Worm (Caenorhabditis elegans) whole organism, L3 larva: ENCODE measurements around the gene W03F9.4.

Experiments used
- R02D3.7 ChIP-seq: fragments of 150-350 bp; optimal IDR thresholded peaks from 2 replicates; lab custom pipeline; 2014; ENCODE audit warnings: missing biosample characterization, missing genetic modification characterization
- ama-1 ChIP-seq: fragments of 150-350 bp; optimal IDR thresholded peaks from 2 replicates; lab custom pipeline; 2018
- ceh-82 ChIP-seq: fragments of 150-350 bp; optimal IDR thresholded peaks from 2 replicates; lab custom pipeline; 2014; ENCODE audit warnings: missing biosample characterization, missing genetic modification characterization
- elt-2 ChIP-seq: sonication (generic microtip); optimal IDR thresholded peaks from 2 replicates; lab custom pipeline; 2016; ENCODE audit warnings: missing genetic modification reagents, mild to moderate bottlenecking, missing genetic modification characterization, missing compliant biosample characterization
- elt-3 ChIP-seq, 3 experiments: fragments of 150-350 bp in 1 of 3; sonication (generic microtip) in 2 of 3; optimal IDR thresholded peaks; 2 replicates in 2 of 3; 4 replicates in 1 of 3; lab custom pipeline; 2014 to 2017; ENCODE audit warnings: missing biosample characterization in 3 of 3, missing genetic modification characterization in 3 of 3
- nhr-43 ChIP-seq: sonication (generic microtip); optimal IDR thresholded peaks from 2 replicates; lab custom pipeline; 2016; ENCODE audit warnings: mild to moderate bottlenecking, missing genetic modification characterization, missing compliant biosample characterization; ENCODE audit not compliant: poor library complexity, severe bottlenecking
- nhr-67 ChIP-seq: fragments of 150-350 bp; optimal IDR thresholded peaks from 2 replicates; lab custom pipeline; 2014; ENCODE audit warnings: missing biosample characterization, missing genetic modification characterization
- nhr-77 ChIP-seq: fragments of 150-350 bp; optimal IDR thresholded peaks from 2 replicates; lab custom pipeline; 2014; ENCODE audit warnings: missing biosample characterization, missing genetic modification characterization
- unc-39 ChIP-seq: sonication (generic microtip); optimal IDR thresholded peaks from 4 replicates; lab custom pipeline; 2017; ENCODE audit warnings: missing biosample characterization, missing genetic modification characterization

- TF ChIP-seq ceh-82 (tag; lab: Kevin White, UChicago) (no peak), elt-3 (tag; optimal IDR thresholded peaks at IDR 0.05; lab: Kevin White, UChicago) (no peak), unc-39 (tag; lab: Kevin White, UChicago) (no peak), nhr-77 (tag; lab: Kevin White, UChicago) (no peak), nhr-43 (tag; lab: Kevin White, UChicago) (peak; percentile 34), ama-1 (lab: Kevin White, UChicago) (no peak), R02D3.7 (tag; lab: Kevin White, UChicago) (no peak), nhr-67 (tag; lab: Kevin White, UChicago) (no peak), elt-2 (tag; lab: Kevin White, UChicago) (peak; percentile 31)
These were observed 24.6 kb downstream of the W03F9.4 start, which contains the start of gene W03F9.1 for ce11 chrV:126610-127009.
